Fruit fly (Drosophila melanogaster) whole organism, wandering third instar larva: ENCODE results near the gene Sap47.

Experiments used
- Abd-B ChIP-seq: fragments of >200 bp; optimal IDR thresholded peaks from 2 replicates; lab custom pipeline; 2017; ENCODE audit warnings: missing biosample characterization, missing genetic modification characterization
- CG32264 ChIP-seq: fragments of 200-800 bp; sonication (Bioruptor generic); optimal IDR thresholded peaks from 2 replicates; lab custom pipeline; 2016; ENCODE audit warnings: missing biosample characterization, missing genetic modification characterization
- CG9705 ChIP-seq: fragments of 200-800 bp; sonication (Bioruptor generic); optimal IDR thresholded peaks from 2 replicates; lab custom pipeline; 2018; ENCODE audit warnings: missing biosample characterization, mild to moderate bottlenecking, missing genetic modification characterization
- CrebA ChIP-seq: fragments of 200-800 bp; sonication (Bioruptor generic); optimal IDR thresholded peaks from 2 replicates; lab custom pipeline; 2016; ENCODE audit warnings: missing biosample characterization, mild to moderate bottlenecking, missing genetic modification characterization, borderline replicate concordance
- Dfd ChIP-seq: fragments of >200 bp; optimal IDR thresholded peaks from 2 replicates; lab custom pipeline; 2017; ENCODE audit warnings: missing biosample characterization, missing genetic modification characterization
- Dif ChIP-seq: fragments of 200-275, 200-300 bp; sonication (Bioruptor generic); optimal IDR thresholded peaks from 2 replicates; lab custom pipeline; 2018; ENCODE audit warnings: missing biosample characterization, missing genetic modification characterization; ENCODE audit not compliant: partially characterized antibody
- GATAd ChIP-seq: sonication (Bioruptor generic); optimal IDR thresholded peaks from 2 replicates; lab custom pipeline; 2016; ENCODE audit warnings: missing biosample characterization, missing genetic modification characterization
- HLH106 ChIP-seq: fragments of 200-800 bp; optimal IDR thresholded peaks from 3 replicates; lab custom pipeline; 2019; ENCODE audit warnings: missing biosample characterization, mild to moderate bottlenecking, missing genetic modification characterization, moderate library complexity
- Hnf4 ChIP-seq: fragments of 200-800 bp; sonication (Bioruptor generic); optimal IDR thresholded peaks from 2 replicates; lab custom pipeline; 2016; ENCODE audit warnings: missing biosample characterization, mild to moderate bottlenecking, missing genetic modification characterization
- Hr78 ChIP-seq: fragments of >200 bp; optimal IDR thresholded peaks from 2 replicates; lab custom pipeline; 2017; ENCODE audit warnings: missing biosample characterization, missing genetic modification characterization
- Hr83 ChIP-seq: fragments of 200-300 bp; sonication (Bioruptor generic); optimal IDR thresholded peaks from 2 replicates; lab custom pipeline; 2016; ENCODE audit warnings: missing biosample characterization, mild to moderate bottlenecking, missing genetic modification characterization, moderate library complexity; ENCODE audit not compliant: poor library complexity, severe bottlenecking
- Jra ChIP-seq: sonication (Bioruptor generic); optimal IDR thresholded peaks from 2 replicates; lab custom pipeline; 2016; ENCODE audit warnings: missing biosample characterization, missing genetic modification characterization
- Mio ChIP-seq: sonication (Bioruptor generic); optimal IDR thresholded peaks from 2 replicates; lab custom pipeline; 2016; ENCODE audit warnings: missing biosample characterization, missing genetic modification characterization
- Myc ChIP-seq: fragments of >200 bp; optimal IDR thresholded peaks from 2 replicates; lab custom pipeline; 2017
- N ChIP-seq: fragments of >200 bp; optimal IDR thresholded peaks from 2 replicates; lab custom pipeline; 2018; ENCODE audit warnings: missing biosample characterization, missing external identifiers, missing genetic modification characterization
- OdsH ChIP-seq: fragments of 200-800 bp; sonication (Bioruptor generic); optimal IDR thresholded peaks from 2 replicates; lab custom pipeline; 2016; ENCODE audit warnings: missing biosample characterization, mild to moderate bottlenecking, missing genetic modification characterization
- Rel ChIP-seq, 2 experiments: fragments of 200-800 bp; sonication (Bioruptor generic) in 1 of 2; optimal IDR thresholded peaks; 2 replicates in 1 of 2; 3 replicates in 1 of 2; lab custom pipeline; 2016 to 2019; ENCODE audit warnings: mild to moderate bottlenecking in 2 of 2, missing biosample characterization in 2 of 2, missing genetic modification characterization in 2 of 2, moderate library complexity in 1 of 2
- Sp1 ChIP-seq: fragments of 200-800 bp; sonication (Bioruptor generic); optimal IDR thresholded peaks from 3 replicates; lab custom pipeline; 2019; ENCODE audit warnings: missing biosample characterization, mild to moderate bottlenecking, missing genetic modification characterization, moderate library complexity
- Vsx2 ChIP-seq: fragments of 200-300, 225-300 bp; sonication (Bioruptor generic); optimal IDR thresholded peaks from 2 replicates; lab custom pipeline; 2018; ENCODE audit warnings: missing biosample characterization, missing genetic modification characterization; ENCODE audit not compliant: partially characterized antibody
- br ChIP-seq: fragments of 200-800 bp; sonication (Bioruptor generic); optimal IDR thresholded peaks from 2 replicates; lab custom pipeline; 2016; ENCODE audit warnings: missing biosample characterization, missing genetic modification characterization
- brk ChIP-seq: fragments of 200-800 bp; sonication (Bioruptor generic); optimal IDR thresholded peaks from 2 replicates; lab custom pipeline; 2016; ENCODE audit warnings: missing biosample characterization, mild to moderate bottlenecking, missing genetic modification characterization
- dl ChIP-seq, 2 experiments: fragments of 175-275, 200-275 bp in 1 of 2; fragments of 200-275 bp in 1 of 2; sonication (Bioruptor generic); optimal IDR thresholded peaks; lab custom pipeline; 2018; ENCODE audit warnings: mild to moderate bottlenecking in 2 of 2, missing biosample characterization in 2 of 2, missing genetic modification characterization in 2 of 2, moderate library complexity in 2 of 2; ENCODE audit not compliant: partially characterized antibody in 2 of 2, insufficient read depth in 1 of 2
- dmrt93B ChIP-seq: fragments of 200-800 bp; sonication (Bioruptor generic); optimal IDR thresholded peaks from 2 replicates; lab custom pipeline; 2018; ENCODE audit warnings: missing biosample characterization, mild to moderate bottlenecking, missing genetic modification characterization
- dsf ChIP-seq: sonication (Bioruptor generic); optimal IDR thresholded peaks from 2 replicates; lab custom pipeline; 2016; ENCODE audit warnings: missing biosample characterization, missing genetic modification characterization, borderline replicate concordance
- ey ChIP-seq: fragments of 200-800 bp; sonication (Bioruptor generic); optimal IDR thresholded peaks from 2 replicates; lab custom pipeline; 2016; ENCODE audit warnings: missing biosample characterization, missing genetic modification characterization
- foxo ChIP-seq, 2 experiments: fragments of 200-800 bp; sonication (Bioruptor generic); optimal IDR thresholded peaks; 2 replicates in 1 of 2; 3 replicates in 1 of 2; lab custom pipeline; 2016 to 2017; ENCODE audit warnings: missing biosample characterization in 2 of 2, missing genetic modification characterization in 2 of 2
- fru ChIP-seq: fragments of 200-800 bp; sonication (Bioruptor generic); optimal IDR thresholded peaks from 3 replicates; lab custom pipeline; 2016; ENCODE audit warnings: missing biosample characterization, mild to moderate bottlenecking, missing genetic modification characterization
- h ChIP-seq: fragments of 200-800 bp; sonication (Bioruptor generic); optimal IDR thresholded peaks from 3 replicates; lab custom pipeline; 2016; ENCODE audit warnings: missing biosample characterization, mild to moderate bottlenecking, missing genetic modification characterization
- jim ChIP-seq: fragments of 175-275, 200-325 bp; sonication (Bioruptor generic); optimal IDR thresholded peaks from 2 replicates; lab custom pipeline; 2016; ENCODE audit warnings: missing biosample characterization, mild to moderate bottlenecking, missing genetic modification characterization
- lola ChIP-seq: fragments of >200 bp; optimal IDR thresholded peaks from 2 replicates; lab custom pipeline; 2017; ENCODE audit warnings: missing biosample characterization, missing genetic modification characterization
- pan ChIP-seq: fragments of >200 bp; optimal IDR thresholded peaks from 2 replicates; lab custom pipeline; 2017
- psq ChIP-seq: fragments of 200-800 bp; sonication (Bioruptor generic); optimal IDR thresholded peaks from 3 replicates; lab custom pipeline; 2017; ENCODE audit warnings: missing biosample characterization, mild to moderate bottlenecking, missing genetic modification characterization, moderate library complexity
- rgr ChIP-seq: fragments of 200-800 bp; sonication (Bioruptor generic); optimal IDR thresholded peaks from 3 replicates; lab custom pipeline; 2016; ENCODE audit warnings: missing biosample characterization, mild to moderate bottlenecking, missing genetic modification characterization
- sv ChIP-seq: fragments of 200-800 bp; sonication (Bioruptor generic); optimal IDR thresholded peaks from 3 replicates; lab custom pipeline; 2016; ENCODE audit warnings: missing biosample characterization, missing genetic modification characterization
- tai ChIP-seq: sonication (Bioruptor generic); optimal IDR thresholded peaks from 2 replicates; lab custom pipeline; 2016; ENCODE audit warnings: missing biosample characterization, missing genetic modification characterization
- usp ChIP-seq: fragments of >200 bp; optimal IDR thresholded peaks from 2 replicates; lab custom pipeline; 2017; ENCODE audit warnings: missing biosample characterization, missing genetic modification characterization
- woc ChIP-seq: sonication (Bioruptor generic); optimal IDR thresholded peaks from 2 replicates; lab custom pipeline; 2016; ENCODE audit warnings: missing biosample characterization, mild to moderate bottlenecking, missing genetic modification characterization

Gene Sap47

dm6 chr3R:15947605-15948004, 12.7 kb downstream of the Sap47 start:
- TF ChIP-seq N (GFP tag; lab: Kevin White, UChicago) = no peak
- no peak for TF ChIP-seq Hr83 (GFP tag; lab: Kevin White, UChicago)
- no peak for TF ChIP-seq rgr (GFP tag; lab: Kevin White, UChicago)
- no peak for TF ChIP-seq foxo (GFP tag; optimal IDR thresholded peaks at IDR 0.05; lab: Kevin White, UChicago)
- no peak for TF ChIP-seq dl (GFP tag; optimal IDR thresholded peaks at IDR 0.05; lab: Kevin White, UChicago; ENCODE audit: insufficient read depth in 1 of 2, partially characterized antibody in 2 of 2)
- TF ChIP-seq fru = no peak
- no peak for TF ChIP-seq pan (lab: Kevin White, UChicago)
- TF ChIP-seq psq = no peak
- TF ChIP-seq brk (GFP tag; lab: Kevin White, UChicago) = no peak
- no peak for TF ChIP-seq Hr78 (GFP tag; lab: Kevin White, UChicago)
- TF ChIP-seq Rel (GFP tag; optimal IDR thresholded peaks at IDR 0.05; lab: Kevin White, UChicago) = no peak
- no peak for TF ChIP-seq Rel (tag; optimal IDR thresholded peaks at IDR 0.05; lab: Kevin White, UChicago)
- TF ChIP-seq CG32264 (GFP tag; lab: Kevin White, UChicago) = no peak
- TF ChIP-seq, all 38 proteins: peak for 0

- TF ChIP-seq Abd-B (GFP tag; lab: Kevin White, UChicago) (no peak), psq (no peak), CrebA (GFP tag; lab: Kevin White, UChicago) (no peak), Myc (lab: Kevin White, UChicago) (no peak), Jra (GFP tag; lab: Kevin White, UChicago) (no peak), br (GFP tag; lab: Kevin White, UChicago) (no peak), jim (GFP tag; lab: Kevin White, UChicago) (no peak), foxo (GFP tag; optimal IDR thresholded peaks at IDR 0.05; lab: Kevin White, UChicago) (no peak), Mio (no peak), dsf (no peak), rgr (GFP tag; lab: Kevin White, UChicago) (no peak), Sp1 (no peak), Hr83 (GFP tag; lab: Kevin White, UChicago) (no peak), tai (GFP tag; lab: Kevin White, UChicago) (no peak), Dfd (no peak), Rel (GFP tag; optimal IDR thresholded peaks at IDR 0.05; lab: Kevin White, UChicago) (no peak), Rel (tag; optimal IDR thresholded peaks at IDR 0.05; lab: Kevin White, UChicago) (no peak), brk (GFP tag; lab: Kevin White, UChicago) (no peak), dl (GFP tag; optimal IDR thresholded peaks at IDR 0.05; lab: Kevin White, UChicago; ENCODE audit: insufficient read depth in 1 of 2, partially characterized antibody in 2 of 2) (no peak), Dif (GFP tag; lab: Kevin White, UChicago) (no peak)
- TF ChIP-seq, all 38 proteins: peak for 0
Observed at dm6 chr3R:15950843-15951242, 15.9 kb downstream of the Sap47 start, which contains the start of the genes CG31088 and CG46383. Gene CG31088, minus strand, starts transcription at chr3R:15950943. Gene CG46383, minus strand, starts transcription at chr3R:15950943.

- TF ChIP-seq Vsx2 = no peak
- TF ChIP-seq Hnf4 (GFP tag; lab: Kevin White, UChicago) = peak; percentile 66
- no peak for TF ChIP-seq HLH106 (tag; lab: Kevin White, UChicago)
- no peak for TF ChIP-seq N (GFP tag; lab: Kevin White, UChicago)
- no peak for TF ChIP-seq CrebA (GFP tag; lab: Kevin White, UChicago)
- TF ChIP-seq dmrt93B (GFP tag; lab: Kevin White, UChicago) = no peak
- peak; percentile 55 for TF ChIP-seq Jra (GFP tag; lab: Kevin White, UChicago)
Observed at dm6 chr3R:15963690-15964281, 28.9 kb downstream of the Sap47 start, which contains the start of the genes CG4287 and CG5516. Gene CG4287, minus strand, starts transcription at chr3R:15963867. Gene CG5516, plus strand, starts transcription at chr3R:15963884.

dm6 chr3R:15965169-15965568, 30.3 kb downstream of the Sap47 start, which contains the start of the genes CG32856 and Rbf2:
Gene CG32856, minus strand, starts transcription at chr3R:15965351.
Gene Rbf2, plus strand, starts transcription at chr3R:15965446.
- no peak for TF ChIP-seq Dif (GFP tag; lab: Kevin White, UChicago)
- peak; percentile 54 for TF ChIP-seq GATAd (GFP tag; lab: Kevin White, UChicago)
- no peak for TF ChIP-seq usp
- peak; percentile 90 for TF ChIP-seq woc (GFP tag; lab: Kevin White, UChicago)
- peak; percentile 96 for TF ChIP-seq Hnf4 (GFP tag; lab: Kevin White, UChicago)
- TF ChIP-seq h (GFP tag; lab: Kevin White, UChicago) = peak; percentile 88
- peak; percentile 71 for TF ChIP-seq HLH106 (tag; lab: Kevin White, UChicago)
- TF ChIP-seq psq = peak; percentile 84
- TF ChIP-seq OdsH = peak; percentile 91
- TF ChIP-seq Mio = peak; percentile 59
- peak in 1 of 2 experiments; percentile 90 for TF ChIP-seq foxo (GFP tag; optimal IDR thresholded peaks at IDR 0.05; lab: Kevin White, UChicago)
- TF ChIP-seq dsf = peak; percentile 91
- no peak for TF ChIP-seq Hr78 (GFP tag; lab: Kevin White, UChicago)
- peak; percentile 94 for TF ChIP-seq Jra (GFP tag; lab: Kevin White, UChicago)
- no peak for TF ChIP-seq Rel (GFP tag; optimal IDR thresholded peaks at IDR 0.05; lab: Kevin White, UChicago)
- TF ChIP-seq Rel (tag; optimal IDR thresholded peaks at IDR 0.05; lab: Kevin White, UChicago) = no peak
- TF ChIP-seq CG32264 (GFP tag; lab: Kevin White, UChicago) = no peak
- TF ChIP-seq Hr83 (GFP tag; lab: Kevin White, UChicago) = peak; percentile 65
- TF ChIP-seq br (GFP tag; lab: Kevin White, UChicago) = peak; percentile 91
- no peak for TF ChIP-seq lola (GFP tag; lab: Kevin White, UChicago)
- TF ChIP-seq ey (GFP tag; lab: Kevin White, UChicago) = peak; percentile 91
- no peak for TF ChIP-seq pan (lab: Kevin White, UChicago)
- TF ChIP-seq CrebA (GFP tag; lab: Kevin White, UChicago) = no peak
- peak; percentile 95 for TF ChIP-seq rgr (GFP tag; lab: Kevin White, UChicago)
- peak; percentile 80 for TF ChIP-seq fru
- no peak for TF ChIP-seq Myc (lab: Kevin White, UChicago)
- peak; percentile 21 for TF ChIP-seq CG9705 (GFP tag; lab: Kevin White, UChicago)
- TF ChIP-seq sv (GFP tag; lab: Kevin White, UChicago) = peak; percentile 79
